Fruit fly (Drosophila melanogaster): ENCODE data around the gene PVRAP.

- TF ChIP-seq CG8478 (optimal IDR thresholded peaks at IDR 0.05) (no peak), CG6689 (GFP tag; IDR thresholded peaks at IDR 0.05) (no peak), vfl (GFP tag; optimal IDR thresholded peaks at IDR 0.05) (no peak), CG10959 (GFP tag; IDR thresholded peaks at IDR 0.05) (no peak), D (optimal IDR thresholded peaks at IDR 0.05) (no peak), D (GFP tag; optimal IDR thresholded peaks at IDR 0.05) (no peak), CG2875 (GFP tag; optimal IDR thresholded peaks at IDR 0.05) (no peak)
These were observed 39.8 kb downstream of the PVRAP start, which contains the start of gene CG6462 for dm6 chr3L:6036811-6037210.

Data from whole organism, embryonic.